Worm (Caenorhabditis elegans): ENCODE data around the gene C25A8.2.

The C25A8.2 gene

ce11 chrIV:7003323-7003722 is 6.3 kb upstream of the C25A8.2 start, which contains the start of gene cht-3:
cht-3 (plus strand) TSS chrIV:7003623.
- TF ChIP-seq tbx-11 (GFP tag; IDR thresholded peaks at IDR 0.05) (no peak), hmg-4 (GFP tag; optimal IDR thresholded peaks at IDR 0.05) (no peak)

DNA sequence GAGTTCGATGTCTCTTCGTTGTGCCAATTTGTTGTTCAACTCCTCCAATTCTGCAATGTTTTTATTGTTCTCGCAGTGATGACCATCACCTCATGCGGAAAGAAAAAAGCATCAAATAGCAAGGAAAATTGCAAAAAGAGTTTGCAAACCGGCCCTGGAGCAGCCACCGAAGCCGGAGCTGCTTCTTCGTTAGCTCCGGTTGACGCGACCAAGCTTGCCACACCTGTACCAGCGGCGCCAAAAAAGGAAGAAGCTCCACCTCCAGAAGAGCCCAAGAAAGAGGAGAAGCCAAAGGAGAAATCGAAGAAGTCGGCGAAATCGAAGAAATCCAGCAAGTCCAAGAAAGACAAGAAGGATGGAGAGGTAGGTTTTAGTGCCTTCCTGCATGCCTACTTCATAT is 564 bp downstream of the C25A8.2 start:
- TF ChIP-seq F13C5.2 (tag; optimal IDR thresholded peaks at IDR 0.05) (no peak), sea-1 (GFP tag; conservative IDR thresholded peaks at IDR 0.05) (no peak), flt-1 (GFP tag; IDR thresholded peaks at IDR 0.05) (no peak), tbx-11 (GFP tag; IDR thresholded peaks at IDR 0.05) (no peak)

DNA sequence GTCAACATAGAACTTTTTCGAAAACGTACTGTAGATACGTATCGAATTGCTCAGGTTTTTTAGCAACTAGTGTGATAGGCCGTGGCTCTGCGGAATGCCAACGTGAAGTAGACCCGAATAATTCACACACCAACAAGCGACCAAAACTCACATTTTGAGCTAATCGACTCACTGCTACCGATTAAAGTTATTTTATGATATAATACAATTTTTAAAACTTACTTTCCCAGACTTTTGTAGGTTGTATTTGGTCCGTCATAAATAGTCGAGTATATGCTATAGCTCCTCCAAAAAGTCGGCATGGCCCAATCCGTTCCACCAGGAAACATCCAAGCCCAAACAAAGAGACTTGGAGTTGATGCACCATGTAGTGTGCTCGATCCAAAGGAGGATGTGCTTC is 1.2 kb downstream of the C25A8.2 start, which contains the start of gene C25A8.1:
Gene C25A8.1 (plus strand): TSS at position 301 of the 400 bp plus-strand sequence.
- TF ChIP-seq hmbx-1 (tag; optimal IDR thresholded peaks at IDR 0.05) (no peak), ceh-36 (tag; optimal IDR thresholded peaks at IDR 0.05) (no peak), tbx-11 (GFP tag; IDR thresholded peaks at IDR 0.05) (no peak), aly-1 (tag; optimal IDR thresholded peaks at IDR 0.05) (no peak), ama-1 (optimal IDR thresholded peaks at IDR 0.05) (no peak), hnd-1 (tag; optimal IDR thresholded peaks at IDR 0.05) (no peak), B0310.2 (tag; optimal IDR thresholded peaks at IDR 0.05) (no peak), ceh-13 (GFP tag; optimal IDR thresholded peaks at IDR 0.05) (no peak), scrt-1 (GFP tag; IDR thresholded peaks at IDR 0.05) (no peak), F13C5.2 (tag; optimal IDR thresholded peaks at IDR 0.05) (no peak), tbx-37 (GFP tag; conservative IDR thresholded peaks at IDR 0.05) (no peak), tra-4 (tag; optimal IDR thresholded peaks at IDR 0.05) (no peak), hmg-4 (GFP tag; optimal IDR thresholded peaks at IDR 0.05) (no peak), sea-1 (GFP tag; conservative IDR thresholded peaks at IDR 0.05) (no peak), ets-7 (tag; optimal IDR thresholded peaks at IDR 0.05) (no peak)

- no peak for TF ChIP-seq tbx-11 (GFP tag; IDR thresholded peaks at IDR 0.05)
- no peak for TF ChIP-seq flt-1 (GFP tag; IDR thresholded peaks at IDR 0.05)
- no peak for TF ChIP-seq tbx-37 (GFP tag; conservative IDR thresholded peaks at IDR 0.05)
- TF ChIP-seq ceh-13 (GFP tag; optimal IDR thresholded peaks at IDR 0.05) = no peak
- no peak for TF ChIP-seq hmbx-1 (tag; optimal IDR thresholded peaks at IDR 0.05)
- no peak for TF ChIP-seq aly-1 (tag; optimal IDR thresholded peaks at IDR 0.05)
- no peak for TF ChIP-seq F13C5.2 (tag; optimal IDR thresholded peaks at IDR 0.05)
- no peak for TF ChIP-seq pes-1 (GFP tag; IDR thresholded peaks at IDR 0.05)
- TF ChIP-seq hmg-4 (GFP tag; optimal IDR thresholded peaks at IDR 0.05) = no peak
- TF ChIP-seq tra-4 (tag; optimal IDR thresholded peaks at IDR 0.05) = no peak
- no peak for TF ChIP-seq hnd-1 (tag; optimal IDR thresholded peaks at IDR 0.05)
- TF ChIP-seq scrt-1 (GFP tag; IDR thresholded peaks at IDR 0.05) = no peak
- no peak for TF ChIP-seq ama-1 (optimal IDR thresholded peaks at IDR 0.05)
- TF ChIP-seq ets-7 (tag; optimal IDR thresholded peaks at IDR 0.05) = no peak
- no peak for TF ChIP-seq B0310.2 (tag; optimal IDR thresholded peaks at IDR 0.05)
- no peak for TF ChIP-seq sea-1 (GFP tag; conservative IDR thresholded peaks at IDR 0.05)
- no peak for TF ChIP-seq ceh-36 (tag; optimal IDR thresholded peaks at IDR 0.05)
These were observed 2.1 kb downstream of the C25A8.2 start, which contains the start of gene trxr-1 for ce11 chrIV:7011728-7012127. trxr-1 (plus strand) TSS chrIV:7011954.

- TF ChIP-seq flt-1 (GFP tag; IDR thresholded peaks at IDR 0.05) = no peak
- TF ChIP-seq pes-1 (GFP tag; IDR thresholded peaks at IDR 0.05) = no peak
- no peak for TF ChIP-seq ceh-13 (GFP tag; optimal IDR thresholded peaks at IDR 0.05)
- TF ChIP-seq ama-1 (optimal IDR thresholded peaks at IDR 0.05) = no peak
- TF ChIP-seq hmbx-1 (tag; optimal IDR thresholded peaks at IDR 0.05) = no peak
- TF ChIP-seq aly-1 (tag; optimal IDR thresholded peaks at IDR 0.05) = no peak
- no peak for TF ChIP-seq tbx-37 (GFP tag; conservative IDR thresholded peaks at IDR 0.05)
- TF ChIP-seq sea-1 (GFP tag; conservative IDR thresholded peaks at IDR 0.05) = no peak
- no peak for TF ChIP-seq B0310.2 (tag; optimal IDR thresholded peaks at IDR 0.05)
- no peak for TF ChIP-seq hnd-1 (tag; optimal IDR thresholded peaks at IDR 0.05)
- no peak for TF ChIP-seq tra-4 (tag; optimal IDR thresholded peaks at IDR 0.05)
- no peak for TF ChIP-seq F13C5.2 (tag; optimal IDR thresholded peaks at IDR 0.05)
- no peak for TF ChIP-seq hmg-4 (GFP tag; optimal IDR thresholded peaks at IDR 0.05)
- no peak for TF ChIP-seq scrt-1 (GFP tag; IDR thresholded peaks at IDR 0.05)
- no peak for TF ChIP-seq tbx-11 (GFP tag; IDR thresholded peaks at IDR 0.05)
- TF ChIP-seq ceh-36 (tag; optimal IDR thresholded peaks at IDR 0.05) = no peak
- TF ChIP-seq ets-7 (tag; optimal IDR thresholded peaks at IDR 0.05) = no peak
These were observed 2.6 kb downstream of the C25A8.2 start for ce11 chrIV:7012214-7012613.

ce11 chrIV:7012731-7013445 is 3.3 kb downstream of the C25A8.2 start:
- no peak for TF ChIP-seq ceh-13 (GFP tag; optimal IDR thresholded peaks at IDR 0.05)
- TF ChIP-seq B0310.2 (tag; optimal IDR thresholded peaks at IDR 0.05) = no peak
- no peak for TF ChIP-seq ama-1 (optimal IDR thresholded peaks at IDR 0.05)
- TF ChIP-seq F13C5.2 (tag; optimal IDR thresholded peaks at IDR 0.05) = no peak
- TF ChIP-seq tra-4 (tag; optimal IDR thresholded peaks at IDR 0.05) = no peak
- no peak for TF ChIP-seq sea-1 (GFP tag; conservative IDR thresholded peaks at IDR 0.05)
- TF ChIP-seq tbx-11 (GFP tag; IDR thresholded peaks at IDR 0.05) = no peak
- TF ChIP-seq ceh-36 (tag; optimal IDR thresholded peaks at IDR 0.05) = no peak
- TF ChIP-seq tbx-37 (GFP tag; conservative IDR thresholded peaks at IDR 0.05) = no peak
- no peak for TF ChIP-seq hmbx-1 (tag; optimal IDR thresholded peaks at IDR 0.05)
- TF ChIP-seq flt-1 (GFP tag; IDR thresholded peaks at IDR 0.05) = no peak
- TF ChIP-seq ets-7 (tag; optimal IDR thresholded peaks at IDR 0.05) = no peak
- no peak for TF ChIP-seq scrt-1 (GFP tag; IDR thresholded peaks at IDR 0.05)
- TF ChIP-seq hmg-4 (GFP tag; optimal IDR thresholded peaks at IDR 0.05) = no peak

DNA sequence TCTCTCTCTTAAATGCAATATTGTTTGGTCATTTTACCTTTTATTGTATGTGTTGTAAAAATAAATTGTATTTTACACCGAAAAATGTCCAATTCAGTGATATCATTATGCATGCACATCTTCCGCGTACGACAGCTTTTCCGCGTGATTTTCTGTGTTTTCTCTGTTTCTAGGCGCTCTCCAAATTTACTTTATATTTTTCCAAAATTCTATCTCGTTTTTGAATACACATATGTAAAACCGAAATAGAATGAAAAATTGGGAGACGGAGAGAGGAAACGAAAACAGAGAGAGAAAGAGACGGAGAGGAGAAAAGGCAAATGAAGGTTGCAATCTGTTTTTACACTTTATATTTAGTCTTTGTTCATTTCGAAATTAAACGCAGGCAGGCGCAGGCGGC is 6.9 kb downstream of the C25A8.2 start:
- TF ChIP-seq ets-7 (tag; optimal IDR thresholded peaks at IDR 0.05) (no peak), hmg-4 (GFP tag; optimal IDR thresholded peaks at IDR 0.05) (no peak), flt-1 (GFP tag; IDR thresholded peaks at IDR 0.05) (no peak), tra-4 (tag; optimal IDR thresholded peaks at IDR 0.05) (no peak), B0310.2 (tag; optimal IDR thresholded peaks at IDR 0.05) (no peak), F13C5.2 (tag; optimal IDR thresholded peaks at IDR 0.05) (no peak), ceh-13 (GFP tag; optimal IDR thresholded peaks at IDR 0.05) (no peak), ama-1 (optimal IDR thresholded peaks at IDR 0.05) (no peak), tbx-11 (GFP tag; IDR thresholded peaks at IDR 0.05) (no peak), hmbx-1 (tag; optimal IDR thresholded peaks at IDR 0.05) (no peak), pes-1 (GFP tag; IDR thresholded peaks at IDR 0.05) (no peak), scrt-1 (GFP tag; IDR thresholded peaks at IDR 0.05) (no peak)

Measured in whole organism, early embryonic.